Fruit fly (Drosophila melanogaster) whole organism, pupa: Measurements from ENCODE around the gene stg.

Experiments
- CG12605 ChIP-seq: fragments of 200-800 bp; sonication (Bioruptor generic); IDR thresholded peaks from 2 replicates; pipeline ENCODE4 v1.3.6; 2022; ENCODE audit warnings: missing biosample characterization, missing genetic modification characterization
- CG17806 ChIP-seq: fragments of 200-800 bp; sonication (Bioruptor generic); optimal IDR thresholded peaks from 2 replicates; lab custom pipeline; 2018; ENCODE audit warnings: missing biosample characterization, mild to moderate bottlenecking, missing genetic modification characterization, moderate library complexity
- CG34367 ChIP-seq: fragments of 200-800 bp; sonication (Bioruptor generic); optimal IDR thresholded peaks from 2 replicates; lab custom pipeline; 2018; ENCODE audit warnings: missing biosample characterization, mild to moderate bottlenecking, missing genetic modification characterization
- D1 ChIP-seq: fragments of 200-800 bp; sonication (Bioruptor generic); optimal IDR thresholded peaks from 2 replicates; lab custom pipeline; 2018; ENCODE audit warnings: missing biosample characterization, mild to moderate bottlenecking, missing genetic modification characterization, moderate library complexity
- Pif1A ChIP-seq: fragments of 200-800 bp; sonication (Bioruptor generic); optimal IDR thresholded peaks from 3 replicates; lab custom pipeline; 2016; ENCODE audit warnings: missing biosample characterization, missing genetic modification characterization
- Pif1B ChIP-seq: fragments of 200-800 bp; sonication (Bioruptor generic); optimal IDR thresholded peaks from 3 replicates; lab custom pipeline; 2016; ENCODE audit warnings: missing biosample characterization, missing genetic modification characterization
- gl ChIP-seq: fragments of 200-800 bp; sonication (Bioruptor generic); optimal IDR thresholded peaks from 2 replicates; lab custom pipeline; 2018; ENCODE audit warnings: missing biosample characterization, mild to moderate bottlenecking, missing genetic modification characterization
- rn ChIP-seq: fragments of 200-800 bp; sonication (Bioruptor generic); IDR thresholded peaks from 2 replicates; pipeline ENCODE4 v1.3.6; 2022; ENCODE audit warnings: missing biosample characterization, missing genetic modification characterization

- no peak for TF ChIP-seq CG34367 (tag; lab: Kevin White, UChicago)
- no peak for TF ChIP-seq Pif1B (GFP tag; lab: Kevin White, UChicago)
- TF ChIP-seq CG12605 (GFP tag; lab: Robert Waterston, UW): no peak
- no peak for TF ChIP-seq rn (GFP tag; lab: Robert Waterston, UW)
- TF ChIP-seq D1: no peak
- no peak for TF ChIP-seq gl (tag; lab: Kevin White, UChicago)
- TF ChIP-seq Pif1A (GFP tag; lab: Kevin White, UChicago): no peak
- TF ChIP-seq CG17806 (tag; lab: Kevin White, UChicago): no peak
These were observed 4.2 kb downstream of the stg start for dm6 chr3R:29251418-29251817.
